Fruit fly (Drosophila melanogaster) whole organism, wandering third instar larva: ENCODE measurements around the gene Polr2M.

Experiments used
- Abd-B ChIP-seq: fragments of >200 bp; optimal IDR thresholded peaks from 2 replicates; lab custom pipeline; 2017; ENCODE audit warnings: missing biosample characterization, missing genetic modification characterization
- CG32264 ChIP-seq: fragments of 200-800 bp; sonication (Bioruptor generic); optimal IDR thresholded peaks from 2 replicates; lab custom pipeline; 2016; ENCODE audit warnings: missing biosample characterization, missing genetic modification characterization
- CG9705 ChIP-seq: fragments of 200-800 bp; sonication (Bioruptor generic); optimal IDR thresholded peaks from 2 replicates; lab custom pipeline; 2018; ENCODE audit warnings: missing biosample characterization, mild to moderate bottlenecking, missing genetic modification characterization
- CrebA ChIP-seq: fragments of 200-800 bp; sonication (Bioruptor generic); optimal IDR thresholded peaks from 2 replicates; lab custom pipeline; 2016; ENCODE audit warnings: missing biosample characterization, mild to moderate bottlenecking, missing genetic modification characterization, borderline replicate concordance
- Dfd ChIP-seq: fragments of >200 bp; optimal IDR thresholded peaks from 2 replicates; lab custom pipeline; 2017; ENCODE audit warnings: missing biosample characterization, missing genetic modification characterization
- Dif ChIP-seq: fragments of 200-275, 200-300 bp; sonication (Bioruptor generic); optimal IDR thresholded peaks from 2 replicates; lab custom pipeline; 2018; ENCODE audit warnings: missing biosample characterization, missing genetic modification characterization; ENCODE audit not compliant: partially characterized antibody
- GATAd ChIP-seq: sonication (Bioruptor generic); optimal IDR thresholded peaks from 2 replicates; lab custom pipeline; 2016; ENCODE audit warnings: missing biosample characterization, missing genetic modification characterization
- Hr78 ChIP-seq: fragments of >200 bp; optimal IDR thresholded peaks from 2 replicates; lab custom pipeline; 2017; ENCODE audit warnings: missing biosample characterization, missing genetic modification characterization
- Hr83 ChIP-seq: fragments of 200-300 bp; sonication (Bioruptor generic); optimal IDR thresholded peaks from 2 replicates; lab custom pipeline; 2016; ENCODE audit warnings: missing biosample characterization, mild to moderate bottlenecking, missing genetic modification characterization, moderate library complexity; ENCODE audit not compliant: poor library complexity, severe bottlenecking
- Jra ChIP-seq: sonication (Bioruptor generic); optimal IDR thresholded peaks from 2 replicates; lab custom pipeline; 2016; ENCODE audit warnings: missing biosample characterization, missing genetic modification characterization
- Myc ChIP-seq: fragments of >200 bp; optimal IDR thresholded peaks from 2 replicates; lab custom pipeline; 2017
- OdsH ChIP-seq: fragments of 200-800 bp; sonication (Bioruptor generic); optimal IDR thresholded peaks from 2 replicates; lab custom pipeline; 2016; ENCODE audit warnings: missing biosample characterization, mild to moderate bottlenecking, missing genetic modification characterization
- Rel ChIP-seq, 2 experiments: fragments of 200-800 bp; sonication (Bioruptor generic) in 1 of 2; optimal IDR thresholded peaks; 2 replicates in 1 of 2; 3 replicates in 1 of 2; lab custom pipeline; 2016 to 2019; ENCODE audit warnings: mild to moderate bottlenecking in 2 of 2, missing biosample characterization in 2 of 2, missing genetic modification characterization in 2 of 2, moderate library complexity in 1 of 2
- Sp1 ChIP-seq: fragments of 200-800 bp; sonication (Bioruptor generic); optimal IDR thresholded peaks from 3 replicates; lab custom pipeline; 2019; ENCODE audit warnings: missing biosample characterization, mild to moderate bottlenecking, missing genetic modification characterization, moderate library complexity
- Vsx2 ChIP-seq: fragments of 200-300, 225-300 bp; sonication (Bioruptor generic); optimal IDR thresholded peaks from 2 replicates; lab custom pipeline; 2018; ENCODE audit warnings: missing biosample characterization, missing genetic modification characterization; ENCODE audit not compliant: partially characterized antibody
- br ChIP-seq: fragments of 200-800 bp; sonication (Bioruptor generic); optimal IDR thresholded peaks from 2 replicates; lab custom pipeline; 2016; ENCODE audit warnings: missing biosample characterization, missing genetic modification characterization
- brk ChIP-seq: fragments of 200-800 bp; sonication (Bioruptor generic); optimal IDR thresholded peaks from 2 replicates; lab custom pipeline; 2016; ENCODE audit warnings: missing biosample characterization, mild to moderate bottlenecking, missing genetic modification characterization
- dl ChIP-seq, 2 experiments: fragments of 175-275, 200-275 bp in 1 of 2; fragments of 200-275 bp in 1 of 2; sonication (Bioruptor generic); optimal IDR thresholded peaks; lab custom pipeline; 2018; ENCODE audit warnings: mild to moderate bottlenecking in 2 of 2, missing biosample characterization in 2 of 2, missing genetic modification characterization in 2 of 2, moderate library complexity in 2 of 2; ENCODE audit not compliant: partially characterized antibody in 2 of 2, insufficient read depth in 1 of 2
- dmrt93B ChIP-seq: fragments of 200-800 bp; sonication (Bioruptor generic); optimal IDR thresholded peaks from 2 replicates; lab custom pipeline; 2018; ENCODE audit warnings: missing biosample characterization, mild to moderate bottlenecking, missing genetic modification characterization
- ey ChIP-seq: fragments of 200-800 bp; sonication (Bioruptor generic); optimal IDR thresholded peaks from 2 replicates; lab custom pipeline; 2016; ENCODE audit warnings: missing biosample characterization, missing genetic modification characterization
- foxo ChIP-seq, 2 experiments: fragments of 200-800 bp; sonication (Bioruptor generic); optimal IDR thresholded peaks; 2 replicates in 1 of 2; 3 replicates in 1 of 2; lab custom pipeline; 2016 to 2017; ENCODE audit warnings: missing biosample characterization in 2 of 2, missing genetic modification characterization in 2 of 2
- fru ChIP-seq: fragments of 200-800 bp; sonication (Bioruptor generic); optimal IDR thresholded peaks from 3 replicates; lab custom pipeline; 2016; ENCODE audit warnings: missing biosample characterization, mild to moderate bottlenecking, missing genetic modification characterization
- h ChIP-seq: fragments of 200-800 bp; sonication (Bioruptor generic); optimal IDR thresholded peaks from 3 replicates; lab custom pipeline; 2016; ENCODE audit warnings: missing biosample characterization, mild to moderate bottlenecking, missing genetic modification characterization
- jim ChIP-seq: fragments of 175-275, 200-325 bp; sonication (Bioruptor generic); optimal IDR thresholded peaks from 2 replicates; lab custom pipeline; 2016; ENCODE audit warnings: missing biosample characterization, mild to moderate bottlenecking, missing genetic modification characterization
- lola ChIP-seq: fragments of >200 bp; optimal IDR thresholded peaks from 2 replicates; lab custom pipeline; 2017; ENCODE audit warnings: missing biosample characterization, missing genetic modification characterization
- pan ChIP-seq: fragments of >200 bp; optimal IDR thresholded peaks from 2 replicates; lab custom pipeline; 2017
- psq ChIP-seq: fragments of 200-800 bp; sonication (Bioruptor generic); optimal IDR thresholded peaks from 3 replicates; lab custom pipeline; 2017; ENCODE audit warnings: missing biosample characterization, mild to moderate bottlenecking, missing genetic modification characterization, moderate library complexity
- rgr ChIP-seq: fragments of 200-800 bp; sonication (Bioruptor generic); optimal IDR thresholded peaks from 3 replicates; lab custom pipeline; 2016; ENCODE audit warnings: missing biosample characterization, mild to moderate bottlenecking, missing genetic modification characterization
- sage ChIP-seq: fragments of 200-800 bp; sonication (Bioruptor generic); optimal IDR thresholded peaks from 2 replicates; lab custom pipeline; 2016; ENCODE audit warnings: missing biosample characterization, mild to moderate bottlenecking, missing genetic modification characterization
- sv ChIP-seq: fragments of 200-800 bp; sonication (Bioruptor generic); optimal IDR thresholded peaks from 3 replicates; lab custom pipeline; 2016; ENCODE audit warnings: missing biosample characterization, missing genetic modification characterization
- tai ChIP-seq: sonication (Bioruptor generic); optimal IDR thresholded peaks from 2 replicates; lab custom pipeline; 2016; ENCODE audit warnings: missing biosample characterization, missing genetic modification characterization
- usp ChIP-seq: fragments of >200 bp; optimal IDR thresholded peaks from 2 replicates; lab custom pipeline; 2017; ENCODE audit warnings: missing biosample characterization, missing genetic modification characterization
- woc ChIP-seq: sonication (Bioruptor generic); optimal IDR thresholded peaks from 2 replicates; lab custom pipeline; 2016; ENCODE audit warnings: missing biosample characterization, mild to moderate bottlenecking, missing genetic modification characterization

Gene Polr2M

DNA sequence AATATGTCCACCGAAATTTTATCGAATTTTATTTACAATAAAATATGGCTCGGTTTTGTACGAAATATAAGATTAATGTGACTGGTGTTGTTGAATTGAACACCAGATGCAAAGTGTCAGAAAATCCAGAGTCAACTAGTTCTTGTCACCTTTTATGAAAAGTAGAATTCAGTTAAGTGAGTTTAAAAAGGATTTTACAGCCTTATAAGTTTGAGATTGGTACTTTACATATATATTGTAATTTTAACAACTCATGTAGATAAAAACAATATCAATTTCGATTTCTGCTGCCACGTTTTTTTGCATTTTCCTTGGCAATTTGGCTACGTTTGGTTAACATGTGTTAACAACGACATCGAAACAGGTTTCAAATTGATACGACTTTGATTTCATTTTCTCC, 18.8 kb downstream of the Polr2M start, which contains the start of gene CG5217:
Gene CG5217 (minus strand): TSS at position 101 of the 400 bp plus-strand sequence.
- no peak for TF ChIP-seq Sp1 (GFP tag; lab: Kevin White, UChicago)
- no peak for TF ChIP-seq Myc (lab: Kevin White, UChicago)
- TF ChIP-seq rgr, result no peak
- no peak for TF ChIP-seq lola (GFP tag; lab: Kevin White, UChicago)
- no peak for TF ChIP-seq sage (GFP tag; lab: Kevin White, UChicago)
- no peak for TF ChIP-seq ey (GFP tag; lab: Kevin White, UChicago)
- no peak for TF ChIP-seq fru (GFP tag; lab: Kevin White, UChicago)
- TF ChIP-seq CG9705, result no peak
- no peak for TF ChIP-seq woc
- no peak for TF ChIP-seq usp
- TF ChIP-seq Dfd (GFP tag; lab: Kevin White, UChicago), result no peak
- no peak for TF ChIP-seq pan (lab: Kevin White, UChicago)
- no peak for TF ChIP-seq GATAd
- TF ChIP-seq br, result no peak
- no peak for TF ChIP-seq Hr83 (GFP tag; lab: Kevin White, UChicago)
- TF ChIP-seq CG32264 (GFP tag; lab: Kevin White, UChicago), result no peak

DNA sequence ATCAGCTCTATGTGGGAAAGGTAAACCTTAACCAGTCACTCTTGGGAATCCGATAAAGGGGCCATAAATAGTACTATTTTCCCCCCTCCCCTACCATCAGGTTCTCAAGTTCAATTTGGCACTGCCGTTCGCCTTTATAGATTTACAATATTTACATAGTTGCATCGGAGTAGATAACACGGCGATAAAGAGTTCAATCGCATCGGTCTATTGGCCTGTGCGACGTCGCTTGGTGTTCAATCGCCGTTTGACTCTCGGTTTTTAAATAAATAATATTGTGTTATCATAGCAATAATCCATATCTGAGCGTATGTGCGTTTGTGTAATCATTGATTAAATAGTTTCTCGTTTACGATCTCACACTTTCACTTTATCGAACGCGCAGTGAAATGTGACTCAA, 20.8 kb downstream of the Polr2M start:
- TF ChIP-seq Jra, result no peak
- TF ChIP-seq brk (GFP tag; lab: Kevin White, UChicago), result no peak
- TF ChIP-seq usp, result no peak
- TF ChIP-seq h (GFP tag; lab: Kevin White, UChicago), result no peak

DNA sequence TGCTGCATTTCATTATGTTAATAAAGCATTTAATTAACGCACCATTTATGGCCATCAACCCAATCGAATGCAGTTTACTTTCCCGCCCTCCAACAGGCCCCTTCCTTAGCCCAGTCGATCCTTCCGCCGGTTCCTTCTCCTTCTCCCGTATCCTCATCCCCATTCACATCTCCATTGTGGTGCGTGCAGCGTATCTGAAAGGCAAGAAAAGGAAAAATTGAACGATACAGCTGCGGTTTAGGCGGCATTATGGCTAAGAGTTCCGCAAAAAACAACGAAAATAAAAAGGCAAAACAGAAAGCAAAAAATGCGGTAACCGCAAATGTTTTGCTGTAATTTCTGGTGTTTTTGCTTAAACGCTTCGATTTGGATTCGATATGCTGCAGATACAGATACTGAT, 24.7 kb downstream of the Polr2M start:
- TF ChIP-seq dmrt93B (no peak), fru (GFP tag; lab: Kevin White, UChicago) (no peak), psq (GFP tag; lab: Kevin White, UChicago) (peak; percentile 21), br (no peak)

DNA sequence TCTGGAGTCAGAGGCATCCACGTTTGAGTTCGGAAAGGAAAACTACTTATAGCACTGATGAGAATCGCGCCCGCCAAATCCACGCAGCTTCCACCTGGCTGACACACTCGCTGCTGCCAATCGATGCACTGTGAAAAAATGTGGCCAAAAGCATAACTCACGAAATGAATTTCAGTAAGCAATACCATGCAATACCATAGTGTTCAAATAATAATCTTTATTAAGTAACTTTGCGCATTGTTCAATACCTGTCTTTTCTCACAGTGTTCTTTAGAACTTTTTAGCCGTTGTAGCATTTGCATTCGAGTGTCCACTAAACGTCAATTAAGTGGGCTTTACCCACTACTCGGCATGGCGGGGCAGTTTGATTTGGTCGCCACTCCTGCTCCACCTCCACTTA, 26.0 kb downstream of the Polr2M start:
- TF ChIP-seq Abd-B (GFP tag; lab: Kevin White, UChicago) (no peak), foxo (GFP tag; optimal IDR thresholded peaks at IDR 0.05; lab: Kevin White, UChicago) (peak in 1 of 2 experiments; percentile 23), fru (GFP tag; lab: Kevin White, UChicago) (peak; percentile 21), h (GFP tag; lab: Kevin White, UChicago) (peak; percentile 42), OdsH (no peak), Sp1 (GFP tag; lab: Kevin White, UChicago) (no peak), rgr (peak; percentile 21)

DNA sequence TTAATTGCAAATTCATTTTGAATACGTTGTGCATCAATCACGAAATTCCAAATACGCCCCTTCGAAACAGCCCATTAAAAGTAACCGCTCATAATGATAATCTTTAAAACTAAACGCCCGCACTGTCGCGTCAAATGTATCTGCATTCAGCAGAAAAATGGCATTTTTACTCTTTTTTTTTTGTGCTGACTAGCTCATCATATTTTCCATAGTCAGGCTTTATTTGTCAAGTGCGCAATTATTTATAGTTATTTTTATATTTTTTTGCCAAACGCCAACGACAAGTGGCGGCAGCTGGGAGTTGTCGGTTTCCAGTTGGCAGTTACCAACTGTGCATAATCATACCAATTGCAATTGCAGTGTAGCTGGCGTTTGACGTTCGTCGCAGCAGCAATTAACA, 27.2 kb downstream of the Polr2M start, which contains the start of gene CG14280:
Gene CG14280 (plus strand): TSS at position 301 of the 400 bp plus-strand sequence.
- no peak for TF ChIP-seq rgr

DNA sequence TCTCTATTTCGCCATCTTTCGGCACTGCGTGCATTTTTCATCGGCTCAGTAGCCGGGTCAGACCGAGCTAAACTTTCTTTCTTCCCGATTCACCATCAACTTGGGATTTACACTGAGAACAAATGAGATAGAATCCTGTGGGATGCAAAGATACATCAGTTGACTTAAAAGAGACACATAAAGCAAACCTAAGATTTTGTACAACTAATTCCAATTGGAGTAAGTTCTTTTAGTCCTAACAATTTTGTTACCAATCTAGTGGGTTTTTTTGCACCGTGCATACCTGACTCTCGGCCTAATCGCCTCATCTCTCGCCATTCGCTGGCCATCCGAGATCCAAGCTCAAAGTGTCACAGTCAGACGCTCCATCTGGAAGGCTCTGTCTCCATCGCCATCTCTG, 35.5 kb downstream of the Polr2M start:
- no peak for TF ChIP-seq br
- TF ChIP-seq lola (GFP tag; lab: Kevin White, UChicago), result no peak
- TF ChIP-seq Dfd (GFP tag; lab: Kevin White, UChicago), result no peak
- TF ChIP-seq CrebA, result no peak
- TF ChIP-seq h (GFP tag; lab: Kevin White, UChicago), result no peak
- no peak for TF ChIP-seq tai (GFP tag; lab: Kevin White, UChicago)
- no peak for TF ChIP-seq jim (GFP tag; lab: Kevin White, UChicago)
- TF ChIP-seq OdsH, result no peak
- TF ChIP-seq Dif, result no peak
- TF ChIP-seq Abd-B (GFP tag; lab: Kevin White, UChicago), result no peak
- TF ChIP-seq fru (GFP tag; lab: Kevin White, UChicago), result no peak
- TF ChIP-seq psq (GFP tag; lab: Kevin White, UChicago), result no peak
- TF ChIP-seq, all 38 proteins: peak for 0

DNA sequence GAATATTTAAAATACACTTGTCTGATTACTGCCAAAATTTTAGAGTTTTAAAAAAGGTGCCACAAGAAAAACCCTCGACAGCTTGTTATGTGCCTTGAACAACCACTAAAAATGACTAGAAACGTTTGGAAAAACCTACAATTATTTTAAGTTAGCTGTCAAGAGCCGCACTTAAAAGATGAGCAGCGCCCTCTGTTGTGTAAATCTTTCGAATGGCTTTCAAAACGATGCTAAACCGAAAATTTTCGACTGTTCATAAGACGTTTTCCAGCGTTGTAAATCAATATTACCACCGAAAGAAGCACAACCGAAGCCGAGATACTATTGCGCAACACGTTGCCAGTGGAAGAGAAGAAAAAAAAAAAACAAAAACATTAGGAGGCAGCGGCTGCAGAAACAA, 41.9 kb downstream of the Polr2M start:
- TF ChIP-seq Hr83 (GFP tag; lab: Kevin White, UChicago) (no peak), dmrt93B (no peak), tai (GFP tag; lab: Kevin White, UChicago) (no peak), h (GFP tag; lab: Kevin White, UChicago) (no peak), psq (GFP tag; lab: Kevin White, UChicago) (no peak), Vsx2 (GFP tag; lab: Kevin White, UChicago) (no peak), rgr (no peak), CG32264 (GFP tag; lab: Kevin White, UChicago) (no peak), Dfd (GFP tag; lab: Kevin White, UChicago) (no peak), woc (no peak), Jra (no peak), pan (lab: Kevin White, UChicago) (no peak), Myc (lab: Kevin White, UChicago) (no peak), Abd-B (GFP tag; lab: Kevin White, UChicago) (no peak), dl (GFP tag; optimal IDR thresholded peaks at IDR 0.05; lab: Kevin White, UChicago; ENCODE audit: insufficient read depth in 1 of 2, partially characterized antibody in 2 of 2) (no peak), Rel (GFP tag; optimal IDR thresholded peaks at IDR 0.05; lab: Kevin White, UChicago) (no peak), Rel (tag; optimal IDR thresholded peaks at IDR 0.05; lab: Kevin White, UChicago) (no peak), GATAd (no peak), sv (GFP tag; lab: Kevin White, UChicago) (no peak), OdsH (no peak), Hr78 (no peak)
